Worm (Caenorhabditis elegans): ENCODE data around the gene nspf-3.
"Not testable (repeated sequence)": the region's sequence is repeated elsewhere in the genome, so short reads cannot be mapped to it uniquely, and the experiment has no call there.

Gene nspf-3

DNA sequence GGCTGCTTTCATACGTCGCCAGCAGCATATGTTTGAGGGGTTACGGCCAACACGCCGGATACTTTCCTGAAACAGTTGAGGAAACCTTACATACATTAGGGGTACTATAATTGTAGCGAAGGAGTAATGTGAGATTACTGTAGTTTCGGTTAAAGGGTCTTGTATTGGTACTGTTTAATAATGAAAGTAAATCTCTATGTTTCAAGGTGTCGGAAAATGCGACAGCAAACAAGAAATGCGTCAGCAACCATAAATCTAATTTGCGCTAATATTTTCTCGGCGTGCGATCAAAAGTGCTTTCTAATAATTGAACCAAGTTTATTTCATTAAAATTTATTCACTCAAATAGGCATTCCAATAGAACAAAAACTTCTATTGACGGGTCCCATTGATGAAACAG is 17.7 kb downstream of the nspf-3 start, which contains the start of gene sri-57:
Gene sri-57 (minus strand): TSS at position 101 of the 400 bp plus-strand sequence.
- not testable (repeated sequence) for TF ChIP-seq tbx-11, flt-1, pes-1 (GFP tag; IDR thresholded peaks at IDR 0.05)

DNA sequence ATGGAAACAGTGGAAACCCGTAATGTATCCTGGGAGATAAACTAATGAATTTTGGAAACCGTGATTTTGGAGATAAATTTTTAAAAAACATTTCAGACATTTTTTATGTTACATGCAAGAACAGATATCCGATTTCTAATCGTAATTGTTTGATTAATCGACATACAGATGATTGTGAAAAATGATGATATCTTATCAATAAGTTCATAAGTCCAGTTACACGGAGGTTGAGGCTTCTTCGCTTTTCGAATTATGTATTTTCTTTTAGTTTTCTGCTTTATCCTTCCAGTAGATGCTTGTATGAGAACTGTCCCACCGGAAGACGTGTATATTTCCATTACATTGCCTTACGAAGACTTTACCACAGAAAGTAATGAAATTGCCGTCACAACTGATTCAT is 24.4 kb downstream of the nspf-3 start, which contains the start of gene F22E5.22:
Gene F22E5.22 (plus strand): TSS at position 301 of the 400 bp plus-strand sequence.
- TF ChIP-seq ceh-13 (GFP tag; optimal IDR thresholded peaks at IDR 0.05), result no peak
- no peak for TF ChIP-seq B0310.2 (tag; optimal IDR thresholded peaks at IDR 0.05)
- TF ChIP-seq ets-7 (tag; optimal IDR thresholded peaks at IDR 0.05), result no peak
- TF ChIP-seq tbx-11 (GFP tag; IDR thresholded peaks at IDR 0.05), result no peak
- no peak for TF ChIP-seq hnd-1 (tag; optimal IDR thresholded peaks at IDR 0.05)
- no peak for TF ChIP-seq hmg-4 (GFP tag; optimal IDR thresholded peaks at IDR 0.05)
- TF ChIP-seq scrt-1 (GFP tag; IDR thresholded peaks at IDR 0.05), result no peak
- no peak for TF ChIP-seq aly-1 (tag; optimal IDR thresholded peaks at IDR 0.05)
- no peak for TF ChIP-seq ceh-36 (tag; optimal IDR thresholded peaks at IDR 0.05)
- TF ChIP-seq hmbx-1 (tag; optimal IDR thresholded peaks at IDR 0.05), result no peak
- TF ChIP-seq flt-1 (GFP tag; IDR thresholded peaks at IDR 0.05), result no peak
- TF ChIP-seq pes-1 (GFP tag; IDR thresholded peaks at IDR 0.05), result no peak

ce11 chrII:2665081-2665480 is 24.9 kb downstream of the nspf-3 start, which contains the start of gene F22E5.2:
TSS of gene F22E5.2 (plus strand) at chrII:2665381.
- TF ChIP-seq tbx-11 (GFP tag; IDR thresholded peaks at IDR 0.05); ceh-36 (tag; optimal IDR thresholded peaks at IDR 0.05); tra-4 (tag; optimal IDR thresholded peaks at IDR 0.05): not testable (repeated sequence)

DNA sequence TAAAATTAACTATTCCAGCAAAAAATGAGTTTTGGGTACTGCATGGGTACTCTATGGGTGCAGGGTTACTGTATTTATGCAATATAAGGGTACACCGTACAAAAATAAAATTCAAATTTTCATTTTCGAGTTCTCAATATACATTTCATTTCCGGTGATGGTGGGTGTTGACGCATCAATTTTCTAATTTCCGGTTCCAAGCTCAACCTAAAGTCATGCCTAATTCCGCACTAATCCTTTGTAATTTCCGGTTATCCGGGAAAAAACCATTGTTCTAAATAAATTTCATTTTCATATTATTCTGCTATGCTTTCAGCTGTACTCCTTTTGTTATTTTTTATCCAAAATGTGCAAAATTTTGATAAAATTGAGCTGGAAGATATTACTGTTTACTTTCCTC is 30.6 kb downstream of the nspf-3 start, which contains the start of gene gcy-21:
Gene gcy-21 (plus strand): TSS at position 301 of the 400 bp plus-strand sequence.
- no peak for TF ChIP-seq ama-1 (optimal IDR thresholded peaks at IDR 0.05)
- TF ChIP-seq pes-1 (GFP tag; IDR thresholded peaks at IDR 0.05), result no peak
- TF ChIP-seq ceh-13 (GFP tag; optimal IDR thresholded peaks at IDR 0.05), result no peak
- no peak for TF ChIP-seq hmbx-1 (tag; optimal IDR thresholded peaks at IDR 0.05)
- TF ChIP-seq aly-1 (tag; optimal IDR thresholded peaks at IDR 0.05), result no peak
- TF ChIP-seq ets-7 (tag; optimal IDR thresholded peaks at IDR 0.05), result no peak

DNA sequence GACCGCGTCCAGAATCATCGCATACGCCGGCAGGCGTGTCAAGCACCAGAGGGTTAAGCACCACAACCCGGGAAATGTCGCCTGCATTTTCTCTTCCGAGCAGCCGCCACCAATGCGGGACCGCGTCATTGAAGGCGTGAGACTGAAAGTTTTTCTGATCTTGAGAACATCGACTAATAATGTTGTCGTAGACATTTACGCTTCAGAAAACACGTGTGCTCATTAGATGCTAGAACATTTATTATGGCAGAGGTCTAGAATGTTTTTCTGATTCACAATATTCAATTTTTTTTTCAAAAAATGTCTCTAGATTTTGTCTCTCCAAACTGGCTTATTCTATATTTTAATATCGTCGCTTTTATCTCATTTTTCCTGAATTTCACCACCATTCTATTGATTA is 33.4 kb downstream of the nspf-3 start, which contains the start of gene sri-47:
Gene sri-47 (plus strand): TSS at position 301 of the 400 bp plus-strand sequence.
- TF ChIP-seq tbx-11 (GFP tag; IDR thresholded peaks at IDR 0.05) (no peak), ets-7 (tag; optimal IDR thresholded peaks at IDR 0.05) (no peak), hmbx-1 (tag; optimal IDR thresholded peaks at IDR 0.05) (no peak), ama-1 (optimal IDR thresholded peaks at IDR 0.05) (no peak), hnd-1 (tag; optimal IDR thresholded peaks at IDR 0.05) (no peak), aly-1 (tag; optimal IDR thresholded peaks at IDR 0.05) (no peak), pes-1 (GFP tag; IDR thresholded peaks at IDR 0.05) (no peak), ceh-13 (GFP tag; optimal IDR thresholded peaks at IDR 0.05) (no peak), sea-1 (GFP tag; conservative IDR thresholded peaks at IDR 0.05) (no peak), hmg-4 (GFP tag; optimal IDR thresholded peaks at IDR 0.05) (no peak), flt-1 (GFP tag; IDR thresholded peaks at IDR 0.05) (no peak)

DNA sequence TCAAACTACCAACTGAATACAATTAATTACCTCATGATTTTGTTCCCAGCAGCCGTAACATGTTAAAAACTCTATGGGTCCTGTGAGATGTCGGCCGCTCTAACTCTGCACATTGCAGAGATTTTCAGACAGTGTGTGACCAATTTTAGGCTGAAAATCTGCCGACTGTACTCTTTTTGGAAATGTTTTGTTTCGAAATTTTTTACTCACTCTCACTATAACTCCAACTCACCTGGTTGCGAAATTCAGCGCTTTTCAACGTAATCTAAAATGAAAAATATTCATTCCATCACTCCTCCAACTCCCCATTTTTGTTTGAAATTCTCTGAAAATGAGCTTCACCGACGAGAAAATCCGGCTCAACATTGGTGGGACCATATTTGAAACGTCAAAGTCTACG is 40.4 kb downstream of the nspf-3 start, which contains the start of the genes F22E5.13 and F22E5.6:
Gene F22E5.13 (minus strand): TSS at position 101 of the 400 bp plus-strand sequence.
Gene F22E5.6 (plus strand): TSS at position 297 of the 400 bp plus-strand sequence.
- no peak for TF ChIP-seq ceh-36 (tag; optimal IDR thresholded peaks at IDR 0.05)
- no peak for TF ChIP-seq tbx-11 (GFP tag; IDR thresholded peaks at IDR 0.05)
- no peak for TF ChIP-seq tra-4 (tag; optimal IDR thresholded peaks at IDR 0.05)
- no peak for TF ChIP-seq ets-7 (tag; optimal IDR thresholded peaks at IDR 0.05)
- no peak for TF ChIP-seq hnd-1 (tag; optimal IDR thresholded peaks at IDR 0.05)

- TF ChIP-seq hmbx-1 (tag; optimal IDR thresholded peaks at IDR 0.05) (no peak), ets-7 (tag; optimal IDR thresholded peaks at IDR 0.05) (no peak), ceh-36 (tag; optimal IDR thresholded peaks at IDR 0.05) (no peak), ama-1 (optimal IDR thresholded peaks at IDR 0.05) (no peak), B0310.2 (tag; optimal IDR thresholded peaks at IDR 0.05) (no peak), aly-1 (tag; optimal IDR thresholded peaks at IDR 0.05) (no peak)
Measured at ce11 chrII:2649015-2649414, 41.0 kb downstream of the nspf-3 start.

DNA sequence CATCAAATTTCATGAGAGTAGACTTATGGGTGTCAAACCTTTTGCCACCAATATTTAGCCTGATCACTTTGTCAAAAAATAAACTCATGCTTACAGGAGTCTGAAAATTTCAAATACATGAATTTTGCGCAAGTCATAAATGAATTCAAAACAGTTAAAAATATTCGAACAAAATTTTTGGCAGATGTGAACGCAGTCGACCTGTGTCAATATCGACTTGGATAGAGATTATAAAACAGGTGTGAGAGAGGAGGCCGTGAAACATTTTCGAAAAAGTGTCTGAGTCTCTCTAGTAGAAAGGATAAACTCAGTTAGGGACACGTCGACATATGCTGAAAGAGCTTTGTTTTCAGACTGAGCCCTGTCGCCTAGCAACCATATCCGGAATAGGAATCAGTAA is 43.2 kb downstream of the nspf-3 start, which contains the start of gene F22E5.12:
Gene F22E5.12 (minus strand): TSS at position 101 of the 400 bp plus-strand sequence.
- TF ChIP-seq B0310.2, hmbx-1, ets-7 (tag; optimal IDR thresholded peaks at IDR 0.05): not testable (repeated sequence)

- TF ChIP-seq ama-1 (optimal IDR thresholded peaks at IDR 0.05) (no peak), F13C5.2 (tag; optimal IDR thresholded peaks at IDR 0.05) (no peak), hnd-1 (tag; optimal IDR thresholded peaks at IDR 0.05) (no peak)
Measured at ce11 chrII:2644498-2644897, 45.5 kb downstream of the nspf-3 start, which contains the start of gene F22E5.11. TSS of gene F22E5.11 (minus strand) at chrII:2644598.

ce11 chrII:2641777-2642176 is 48.2 kb downstream of the nspf-3 start, which contains the start of gene F22E5.7:
TSS of gene F22E5.7 (plus strand) at chrII:2642077.
- TF ChIP-seq sea-1 (GFP tag; conservative IDR thresholded peaks at IDR 0.05), result no peak
- no peak for TF ChIP-seq ceh-36 (tag; optimal IDR thresholded peaks at IDR 0.05)
- no peak for TF ChIP-seq ceh-13 (GFP tag; optimal IDR thresholded peaks at IDR 0.05)
- TF ChIP-seq flt-1 (GFP tag; IDR thresholded peaks at IDR 0.05), result no peak
- no peak for TF ChIP-seq ama-1 (optimal IDR thresholded peaks at IDR 0.05)
- TF ChIP-seq F13C5.2 (tag; optimal IDR thresholded peaks at IDR 0.05), result no peak
- TF ChIP-seq hnd-1 (tag; optimal IDR thresholded peaks at IDR 0.05), result no peak
- no peak for TF ChIP-seq pes-1 (GFP tag; IDR thresholded peaks at IDR 0.05)
- no peak for TF ChIP-seq hmbx-1 (tag; optimal IDR thresholded peaks at IDR 0.05)
- no peak for TF ChIP-seq B0310.2 (tag; optimal IDR thresholded peaks at IDR 0.05)
- TF ChIP-seq tbx-37 (GFP tag; conservative IDR thresholded peaks at IDR 0.05), result no peak
- TF ChIP-seq hmg-4 (GFP tag; optimal IDR thresholded peaks at IDR 0.05), result no peak
- no peak for TF ChIP-seq scrt-1 (GFP tag; IDR thresholded peaks at IDR 0.05)
- TF ChIP-seq aly-1 (tag; optimal IDR thresholded peaks at IDR 0.05), result no peak
- no peak for TF ChIP-seq tra-4 (tag; optimal IDR thresholded peaks at IDR 0.05)
- TF ChIP-seq tbx-11 (GFP tag; IDR thresholded peaks at IDR 0.05), result no peak
- no peak for TF ChIP-seq ets-7 (tag; optimal IDR thresholded peaks at IDR 0.05)
